Worm (Caenorhabditis elegans) whole organism, L1 larva: ENCODE measurements around the gene srx-66.
A peak's percentile ranks its signal among the peaks of the same experiment; 100 is the strongest.

Source experiments
- C34B4.2 ChIP-seq: sonication (generic microtip); optimal IDR thresholded peaks from 2 replicates; lab custom pipeline; 2017; ENCODE audit warnings: mild to moderate bottlenecking, missing genetic modification characterization, missing compliant biosample characterization
- alr-1 ChIP-seq: fragments of 200-800 bp; sonication (Bioruptor generic); optimal IDR thresholded peaks from 2 replicates; lab custom pipeline; 2018; ENCODE audit warnings: borderline replicate concordance, mild to moderate bottlenecking, missing genetic modification characterization, missing compliant biosample characterization
- ama-1 ChIP-seq: fragments of 150-350 bp; optimal IDR thresholded peaks from 2 replicates; lab custom pipeline; 2014
- blmp-1 ChIP-seq: fragments of 150-350 bp; optimal IDR thresholded peaks from 2 replicates; lab custom pipeline; 2014; ENCODE audit warnings: missing biosample characterization, missing genetic modification characterization
- ceh-63 ChIP-seq: fragments of 200-800 bp; sonication (Bioruptor generic); optimal IDR thresholded peaks from 2 replicates; lab custom pipeline; 2018; ENCODE audit warnings: mild to moderate bottlenecking, missing genetic modification characterization, missing compliant biosample characterization
- ceh-8 ChIP-seq: fragments of 200-800 bp; sonication (Bioruptor generic); optimal IDR thresholded peaks from 2 replicates; lab custom pipeline; 2018; ENCODE audit warnings: mild to moderate bottlenecking, missing genetic modification characterization, moderate library complexity, missing compliant biosample characterization
- ceh-82 ChIP-seq, 3 experiments: fragments of 150-350 bp in 1 of 3; sonication (generic microtip) in 2 of 3; optimal IDR thresholded peaks; 2 replicates each; lab custom pipeline; 2014 to 2017; ENCODE audit warnings: missing biosample characterization in 3 of 3, missing genetic modification characterization in 3 of 3
- ces-1 ChIP-seq: fragments of 150-350 bp; optimal IDR thresholded peaks from 2 replicates; lab custom pipeline; 2014; ENCODE audit warnings: missing biosample characterization, missing genetic modification reagents, missing genetic modification characterization
- dpl-1 ChIP-seq, 3 experiments: fragments of 150-350 bp in 2 of 3; sonication (generic microtip) in 1 of 3; optimal IDR thresholded peaks; 2 replicates each; lab custom pipeline; 2014 to 2017; ENCODE audit warnings: missing biosample characterization in 3 of 3, missing genetic modification characterization in 3 of 3, missing genetic modification reagents in 3 of 3
- dsc-1 ChIP-seq: sonication (generic microtip); optimal IDR thresholded peaks from 2 replicates; lab custom pipeline; 2016; ENCODE audit warnings: mild to moderate bottlenecking, missing genetic modification characterization, missing compliant biosample characterization
- efl-1 ChIP-seq, 4 experiments: fragments of 150-350 bp; optimal IDR thresholded peaks in 3 of 4; peaks in 1 of 4; 1 replicate in 1 of 4; 2 replicates in 3 of 4; lab custom pipeline; 2014; ENCODE audit warnings: missing biosample characterization in 2 of 4, missing genetic modification characterization in 2 of 4, missing genetic modification reagents in 2 of 4
- efl-3 ChIP-seq: fragments of 200-800 bp; sonication (Bioruptor generic); optimal IDR thresholded peaks from 2 replicates; lab custom pipeline; 2018; ENCODE audit warnings: mild to moderate bottlenecking, missing genetic modification characterization, missing compliant biosample characterization
- elt-2 ChIP-seq: sonication (generic microtip); optimal IDR thresholded peaks from 2 replicates; lab custom pipeline; 2016; ENCODE audit warnings: missing genetic modification characterization, mild to moderate bottlenecking, inconsistent platforms, missing compliant biosample characterization, missing genetic modification reagents
- fkh-10 ChIP-seq: sonication (generic microtip); optimal IDR thresholded peaks from 2 replicates; lab custom pipeline; 2017; ENCODE audit warnings: missing biosample characterization, missing genetic modification reagents, missing genetic modification characterization
- fkh-4 ChIP-seq: sonication (generic microtip); optimal IDR thresholded peaks from 2 replicates; lab custom pipeline; 2016; ENCODE audit warnings: missing compliant biosample characterization, missing genetic modification characterization, borderline replicate concordance
- fkh-8 ChIP-seq: sonication (generic microtip); optimal IDR thresholded peaks from 2 replicates; lab custom pipeline; 2016; ENCODE audit warnings: mild to moderate bottlenecking, missing genetic modification characterization, missing compliant biosample characterization
- fos-1 ChIP-seq: fragments of 150-350 bp; optimal IDR thresholded peaks from 2 replicates; lab custom pipeline; 2014; ENCODE audit warnings: missing biosample characterization, missing genetic modification characterization
- hlh-17 ChIP-seq: fragments of 200-800 bp; sonication (Bioruptor generic); optimal IDR thresholded peaks from 2 replicates; lab custom pipeline; 2018; ENCODE audit warnings: missing genetic modification characterization, mild to moderate bottlenecking, missing compliant biosample characterization, moderate library complexity, borderline replicate concordance
- hlh-4 ChIP-seq: sonication (generic microtip); optimal IDR thresholded peaks from 2 replicates; lab custom pipeline; 2016; ENCODE audit warnings: mild to moderate bottlenecking, missing genetic modification characterization, missing compliant biosample characterization
- irx-1 ChIP-seq: sonication (generic microtip); optimal IDR thresholded peaks from 2 replicates; lab custom pipeline; 2016; ENCODE audit warnings: missing genetic modification characterization, missing compliant biosample characterization
- isw-1 ChIP-seq: fragments of 200-800 bp; sonication (Bioruptor generic); IDR thresholded peaks from 2 replicates; pipeline ENCODE4 v1.3.6; 2022; ENCODE audit warnings: missing genetic modification characterization, missing compliant biosample characterization
- lin-13 ChIP-seq: fragments of 150-350 bp; optimal IDR thresholded peaks from 2 replicates; lab custom pipeline; 2014; ENCODE audit warnings: missing biosample characterization, missing genetic modification reagents, missing genetic modification characterization
- lin-14 ChIP-seq: fragments of 200-800 bp; sonication (Bioruptor generic); optimal IDR thresholded peaks from 2 replicates; lab custom pipeline; 2018; ENCODE audit warnings: mild to moderate bottlenecking, missing genetic modification characterization, moderate library complexity, missing compliant biosample characterization
- lin-35 ChIP-seq, 2 experiments: fragments of 150-350 bp; optimal IDR thresholded peaks; 2 replicates each; lab custom pipeline; 2014; ENCODE audit warnings: missing biosample characterization in 2 of 2, missing genetic modification characterization in 2 of 2, missing genetic modification reagents in 2 of 2
- lin-39 ChIP-seq: fragments of 150-350 bp; optimal IDR thresholded peaks from 2 replicates; lab custom pipeline; 2014; ENCODE audit warnings: missing biosample characterization, missing genetic modification reagents, missing genetic modification characterization
- lsy-2 ChIP-seq, 2 experiments: fragments of 150-350 bp; optimal IDR thresholded peaks; 2 replicates each; lab custom pipeline; 2014; ENCODE audit warnings: missing biosample characterization in 2 of 2, missing genetic modification characterization in 2 of 2
- mef-2 ChIP-seq: fragments of 150-350 bp; optimal IDR thresholded peaks from 2 replicates; lab custom pipeline; 2014; ENCODE audit warnings: missing biosample characterization, missing genetic modification characterization
- mep-1 ChIP-seq: fragments of 150-350 bp; optimal IDR thresholded peaks from 2 replicates; lab custom pipeline; 2014; ENCODE audit warnings: missing biosample characterization, missing genetic modification characterization
- nhr-11 ChIP-seq: fragments of 150-350 bp; optimal IDR thresholded peaks from 2 replicates; lab custom pipeline; 2014; ENCODE audit warnings: missing biosample characterization, missing genetic modification characterization
- nhr-20 ChIP-seq: sonication (generic microtip); optimal IDR thresholded peaks from 2 replicates; lab custom pipeline; 2016; ENCODE audit warnings: mild to moderate bottlenecking, missing genetic modification characterization, missing compliant biosample characterization
- nhr-237 ChIP-seq: fragments of 150-350 bp; optimal IDR thresholded peaks from 2 replicates; lab custom pipeline; 2014; ENCODE audit warnings: missing biosample characterization, missing genetic modification characterization
- nhr-28 ChIP-seq: fragments of 150-350 bp; optimal IDR thresholded peaks from 2 replicates; lab custom pipeline; 2014; ENCODE audit warnings: missing biosample characterization, missing genetic modification characterization
- nhr-47 ChIP-seq: sonication (generic microtip); optimal IDR thresholded peaks from 2 replicates; lab custom pipeline; 2016; ENCODE audit warnings: mild to moderate bottlenecking, missing genetic modification characterization, moderate library complexity, missing compliant biosample characterization
- nhr-71 ChIP-seq: sonication (generic microtip); optimal IDR thresholded peaks from 2 replicates; lab custom pipeline; 2016; ENCODE audit warnings: mild to moderate bottlenecking, missing genetic modification characterization, moderate library complexity, missing compliant biosample characterization
- nhr-84 ChIP-seq: sonication (generic microtip); optimal IDR thresholded peaks from 2 replicates; lab custom pipeline; 2017; ENCODE audit warnings: missing biosample characterization, missing genetic modification characterization
- nhr-90 ChIP-seq: sonication (generic microtip); optimal IDR thresholded peaks from 2 replicates; lab custom pipeline; 2016; ENCODE audit warnings: mild to moderate bottlenecking, missing genetic modification characterization, missing compliant biosample characterization; ENCODE audit not compliant: poor library complexity
- pag-3 ChIP-seq: sonication (generic microtip); optimal IDR thresholded peaks from 2 replicates; lab custom pipeline; 2017; ENCODE audit warnings: missing genetic modification characterization, mild to moderate bottlenecking, missing compliant biosample characterization, antibody characterized with exemption, borderline replicate concordance; ENCODE audit not compliant: insufficient read depth
- rnt-1 ChIP-seq: sonication (generic microtip); optimal IDR thresholded peaks from 2 replicates; lab custom pipeline; 2016; ENCODE audit warnings: mild to moderate bottlenecking, missing genetic modification characterization, moderate library complexity, missing compliant biosample characterization
- skn-1 ChIP-seq: fragments of 150-350 bp; optimal IDR thresholded peaks from 2 replicates; lab custom pipeline; 2014; ENCODE audit warnings: missing biosample characterization, missing genetic modification characterization
- snpc-4 ChIP-seq: fragments of 150-350 bp; optimal IDR thresholded peaks from 2 replicates; lab custom pipeline; 2014; ENCODE audit warnings: missing biosample characterization, missing genetic modification characterization
- sox-4 ChIP-seq: sonication (generic microtip); optimal IDR thresholded peaks from 2 replicates; lab custom pipeline; 2016; ENCODE audit warnings: missing genetic modification characterization, missing compliant biosample characterization
- sup-37 ChIP-seq: fragments of 200-800 bp; sonication (Bioruptor generic); optimal IDR thresholded peaks from 2 replicates; lab custom pipeline; 2018; ENCODE audit warnings: mild to moderate bottlenecking, missing genetic modification characterization, missing compliant biosample characterization
- swsn-7 ChIP-seq: sonication (generic microtip); optimal IDR thresholded peaks from 2 replicates; lab custom pipeline; 2016; ENCODE audit warnings: missing genetic modification characterization, missing compliant biosample characterization
- unc-30 ChIP-seq: sonication (generic microtip); optimal IDR thresholded peaks from 2 replicates; lab custom pipeline; 2017; ENCODE audit warnings: missing biosample characterization, missing genetic modification characterization
- unc-62 ChIP-seq: fragments of 150-350 bp; optimal IDR thresholded peaks from 2 replicates; lab custom pipeline; 2014; ENCODE audit warnings: missing biosample characterization, missing genetic modification reagents, missing genetic modification characterization
- unc-86 ChIP-seq: sonication (generic microtip); optimal IDR thresholded peaks from 2 replicates; lab custom pipeline; 2016; ENCODE audit warnings: missing genetic modification characterization, missing compliant biosample characterization
- xbp-1 ChIP-seq: sonication (generic microtip); optimal IDR thresholded peaks from 2 replicates; lab custom pipeline; 2016; ENCODE audit warnings: missing genetic modification characterization, missing compliant biosample characterization
- zag-1 ChIP-seq: fragments of 150-350 bp; optimal IDR thresholded peaks from 2 replicates; lab custom pipeline; 2014; ENCODE audit warnings: missing biosample characterization, missing genetic modification characterization
- ztf-11 ChIP-seq, 2 experiments: sonication (generic microtip); optimal IDR thresholded peaks; 2 replicates each; lab custom pipeline; 2016 to 2017; ENCODE audit warnings: missing genetic modification characterization in 2 of 2, missing biosample characterization in 1 of 2, missing compliant biosample characterization in 1 of 2
- ztf-4 ChIP-seq: fragments of 150-350 bp; optimal IDR thresholded peaks from 2 replicates; lab custom pipeline; 2014; ENCODE audit warnings: missing biosample characterization, missing genetic modification characterization

The srx-66 gene

DNA sequence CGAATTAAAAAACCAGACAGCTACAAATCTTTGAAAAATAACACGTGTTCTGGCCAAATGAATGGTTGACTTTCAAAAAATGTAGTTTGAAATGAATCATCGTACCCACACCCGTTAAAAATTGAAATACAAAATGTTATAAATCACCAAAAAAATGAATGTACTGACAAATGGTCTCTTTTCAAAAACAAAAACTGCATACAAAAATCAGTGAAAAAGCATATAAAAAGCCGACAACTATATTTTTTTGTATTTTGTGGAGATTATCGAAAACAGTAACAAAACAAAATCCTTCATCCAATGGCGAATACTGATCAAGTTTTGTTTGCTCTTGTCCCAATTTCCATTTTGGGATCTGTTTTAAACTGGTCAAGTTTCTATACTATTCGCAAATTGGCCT, at the start of gene srx-66:
Gene srx-66, plus strand, starts transcription at position 301 of the 400 bp plus-strand sequence.
- TF ChIP-seq nhr-28 = no peak
- TF ChIP-seq hlh-17 (GFP tag; lab: Kevin White, UChicago) = no peak
- TF ChIP-seq ztf-11 (tag; optimal IDR thresholded peaks at IDR 0.05; lab: Kevin White, UChicago) = no peak
- TF ChIP-seq sup-37 (GFP tag; lab: Kevin White, UChicago) = no peak
- TF ChIP-seq unc-62 (GFP tag; lab: Kevin White, UChicago) = no peak
- no peak for TF ChIP-seq ces-1 (GFP tag; lab: Kevin White, UChicago)
- no peak for TF ChIP-seq nhr-47
- no peak for TF ChIP-seq unc-30

DNA sequence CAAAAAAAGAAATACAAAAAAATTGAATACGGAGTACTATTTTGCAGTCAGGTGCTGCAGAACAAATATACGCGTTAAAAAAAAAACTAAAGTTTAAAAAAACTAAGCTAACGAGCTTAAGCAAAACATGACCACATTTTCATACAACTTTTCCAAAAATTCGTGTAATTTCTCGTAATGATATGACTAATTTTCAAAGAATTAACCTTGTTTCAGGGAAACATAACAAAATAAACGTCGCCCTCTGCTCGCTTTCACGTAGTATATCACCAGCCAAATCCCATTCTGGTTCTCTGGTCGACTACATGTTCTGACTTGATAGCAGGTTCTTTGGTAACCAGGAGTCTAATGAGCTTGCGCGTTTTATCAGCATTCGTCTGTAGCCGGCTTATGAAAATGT, 49.0 kb upstream of the srx-66 start:
- no peak for TF ChIP-seq dpl-1 (GFP tag; optimal IDR thresholded peaks at IDR 0.05; lab: Kevin White, UChicago)
- no peak for TF ChIP-seq ama-1 (lab: Kevin White, UChicago)
- TF ChIP-seq lin-39 (tag; lab: Kevin White, UChicago) = no peak
- TF ChIP-seq mef-2 (tag; lab: Kevin White, UChicago) = peak; percentile 48
- peak; percentile 10 for TF ChIP-seq ceh-8 (GFP tag; lab: Kevin White, UChicago)
- no peak for TF ChIP-seq efl-1 (optimal IDR thresholded peaks at IDR 0.05; lab: Kevin White, UChicago)
- TF ChIP-seq efl-1 (GFP tag; optimal IDR thresholded peaks at IDR 0.05 in 1 of 2; lab: Kevin White, UChicago) = no peak
- TF ChIP-seq lin-13 = no peak
- TF ChIP-seq fkh-8 = peak; percentile 99
- TF ChIP-seq nhr-84 (tag; lab: Kevin White, UChicago) = no peak
- TF ChIP-seq ztf-11 (tag; optimal IDR thresholded peaks at IDR 0.05; lab: Kevin White, UChicago) = no peak
- TF ChIP-seq efl-3 (GFP tag; lab: Kevin White, UChicago) = no peak
- no peak for TF ChIP-seq blmp-1 (tag; lab: Kevin White, UChicago)
- TF ChIP-seq snpc-4 (tag; lab: Kevin White, UChicago) = no peak
- peak; percentile 70 for TF ChIP-seq fos-1 (tag; lab: Kevin White, UChicago)
- no peak for TF ChIP-seq unc-30
- TF ChIP-seq lin-14 (GFP tag; lab: Kevin White, UChicago) = peak; percentile 37
- peak; percentile 91 for TF ChIP-seq nhr-71
- peak; percentile 89 for TF ChIP-seq sox-4 (tag; lab: Kevin White, UChicago)
- TF ChIP-seq skn-1 (tag; lab: Kevin White, UChicago) = no peak
- TF ChIP-seq nhr-47 = peak; percentile 90
- no peak for TF ChIP-seq nhr-237
- no peak for TF ChIP-seq ceh-63 (GFP tag; lab: Kevin White, UChicago)
- TF ChIP-seq fkh-10 (GFP tag; lab: Kevin White, UChicago) = no peak
- TF ChIP-seq ceh-82 (tag; optimal IDR thresholded peaks at IDR 0.05; lab: Kevin White, UChicago) = no peak
- TF ChIP-seq lin-35 (GFP tag; optimal IDR thresholded peaks at IDR 0.05; lab: Kevin White, UChicago) = no peak
- TF ChIP-seq fkh-4 = peak; percentile 18
- TF ChIP-seq alr-1 = no peak
- peak; percentile 63 for TF ChIP-seq ztf-4 (tag; lab: Kevin White, UChicago)
- TF ChIP-seq nhr-90 (tag; lab: Kevin White, UChicago) = no peak
- peak; percentile 63 for TF ChIP-seq swsn-7 (tag; lab: Kevin White, UChicago)
- TF ChIP-seq isw-1 = no peak
- peak; percentile 22 for TF ChIP-seq irx-1 (tag; lab: Kevin White, UChicago)
- TF ChIP-seq unc-62 (GFP tag; lab: Kevin White, UChicago) = no peak
- peak in 1 of 2 experiments; percentile 53 for TF ChIP-seq lsy-2 (tag; optimal IDR thresholded peaks at IDR 0.05; lab: Kevin White, UChicago)
- TF ChIP-seq hlh-4 = peak; percentile 65
- TF ChIP-seq nhr-28 = no peak
- peak; percentile 98 for TF ChIP-seq dsc-1 (tag; lab: Kevin White, UChicago)
- no peak for TF ChIP-seq pag-3 (tag; lab: Kevin White, UChicago)
- peak; percentile 62 for TF ChIP-seq nhr-20 (tag; lab: Kevin White, UChicago)
- no peak for TF ChIP-seq rnt-1 (tag; lab: Kevin White, UChicago)
- TF ChIP-seq C34B4.2 (tag; lab: Kevin White, UChicago) = no peak
- peak; percentile 76 for TF ChIP-seq nhr-11 (tag; lab: Kevin White, UChicago)
- TF ChIP-seq unc-86 (tag; lab: Kevin White, UChicago) = no peak
- TF ChIP-seq elt-2 (tag; lab: Kevin White, UChicago) = no peak
- no peak for TF ChIP-seq zag-1 (tag; lab: Kevin White, UChicago)
- peak; percentile 18 for TF ChIP-seq xbp-1 (tag; lab: Kevin White, UChicago)
- TF ChIP-seq mep-1 (tag; lab: Kevin White, UChicago) = peak; percentile 8
- no peak for TF ChIP-seq ces-1 (GFP tag; lab: Kevin White, UChicago)
